Worm (Caenorhabditis elegans) whole organism, L2 larva: ENCODE data around the gene gnrr-4.

Source experiments
- C34F6.9 ChIP-seq: fragments of 150-350 bp; optimal IDR thresholded peaks from 2 replicates; lab custom pipeline; 2014; ENCODE audit warnings: missing biosample characterization, missing genetic modification characterization
- F13H6.1 ChIP-seq: sonication (generic microtip); optimal IDR thresholded peaks from 2 replicates; lab custom pipeline; 2016; ENCODE audit warnings: missing genetic modification characterization, missing compliant biosample characterization
- R02D3.7 ChIP-seq: fragments of 150-350 bp; optimal IDR thresholded peaks from 2 replicates; lab custom pipeline; 2014; ENCODE audit warnings: missing biosample characterization, missing genetic modification characterization
- Y55F3AM.14 ChIP-seq: fragments of 200-800 bp; sonication (Bioruptor generic); optimal IDR thresholded peaks from 2 replicates; lab custom pipeline; 2018; ENCODE audit warnings: mild to moderate bottlenecking, missing genetic modification characterization, missing compliant biosample characterization
- ZK546.5 ChIP-seq: sonication (generic microtip); optimal IDR thresholded peaks from 2 replicates; lab custom pipeline; 2017; ENCODE audit warnings: missing biosample characterization, missing genetic modification characterization
- ama-1 ChIP-seq: fragments of 150-350 bp; optimal IDR thresholded peaks from 2 replicates; lab custom pipeline; 2018; ENCODE audit warnings: inconsistent platforms
- crh-2 ChIP-seq: sonication (generic microtip); optimal IDR thresholded peaks from 2 replicates; lab custom pipeline; 2017; ENCODE audit warnings: missing biosample characterization, missing genetic modification characterization
- dmd-4 ChIP-seq: sonication (generic microtip); optimal IDR thresholded peaks from 2 replicates; lab custom pipeline; 2017; ENCODE audit warnings: missing biosample characterization, missing genetic modification characterization
- egl-27 ChIP-seq: sonication (generic microtip); optimal IDR thresholded peaks from 3 replicates; lab custom pipeline; 2017; ENCODE audit warnings: missing biosample characterization, missing genetic modification reagents, missing genetic modification characterization
- fos-1 ChIP-seq: fragments of 150-350 bp; optimal IDR thresholded peaks from 2 replicates; lab custom pipeline; 2014; ENCODE audit warnings: missing biosample characterization, missing genetic modification characterization
- gmeb-1 ChIP-seq: fragments of 150-350 bp; optimal IDR thresholded peaks from 2 replicates; lab custom pipeline; 2014; ENCODE audit warnings: missing biosample characterization, missing genetic modification characterization
- lin-11 ChIP-seq: fragments of 150-350 bp; sonication (generic microtip); optimal IDR thresholded peaks from 2 replicates; lab custom pipeline; 2014; ENCODE audit warnings: missing biosample characterization, missing genetic modification characterization, inconsistent platforms, mixed read lengths
- lin-13 ChIP-seq: fragments of 150-350 bp; optimal IDR thresholded peaks from 2 replicates; lab custom pipeline; 2014; ENCODE audit warnings: missing biosample characterization, missing genetic modification reagents, missing genetic modification characterization
- lin-39 ChIP-seq: fragments of 150-350 bp; optimal IDR thresholded peaks from 2 replicates; lab custom pipeline; 2014; ENCODE audit warnings: missing biosample characterization, missing genetic modification reagents, missing genetic modification characterization
- lsy-2 ChIP-seq, 2 experiments: fragments of 150-350 bp in 1 of 2; sonication (generic microtip) in 1 of 2; optimal IDR thresholded peaks; 2 replicates each; lab custom pipeline; 2014 to 2017; ENCODE audit warnings: missing biosample characterization in 2 of 2, missing genetic modification characterization in 2 of 2
- mab-5 ChIP-seq: fragments of 150-350 bp; optimal IDR thresholded peaks from 2 replicates; lab custom pipeline; 2014; ENCODE audit warnings: missing biosample characterization, missing genetic modification characterization
- mbf-1 ChIP-seq: sonication (generic microtip); optimal IDR thresholded peaks from 2 replicates; lab custom pipeline; 2017; ENCODE audit warnings: missing biosample characterization, missing genetic modification characterization
- mdl-1 ChIP-seq, 2 experiments: fragments of 150-350 bp in 1 of 2; sonication (generic microtip) in 1 of 2; optimal IDR thresholded peaks; 2 replicates each; lab custom pipeline; 2017; ENCODE audit warnings: missing biosample characterization in 2 of 2, missing genetic modification characterization in 2 of 2
- nhr-10 ChIP-seq: sonication (generic microtip); optimal IDR thresholded peaks from 2 replicates; lab custom pipeline; 2017; ENCODE audit warnings: missing biosample characterization, missing genetic modification characterization
- nhr-12 ChIP-seq: fragments of 150-350 bp; optimal IDR thresholded peaks from 2 replicates; lab custom pipeline; 2014; ENCODE audit warnings: missing biosample characterization, missing genetic modification characterization
- nhr-129 ChIP-seq: fragments of 150-350 bp; optimal IDR thresholded peaks from 2 replicates; lab custom pipeline; 2014; ENCODE audit warnings: missing biosample characterization, missing genetic modification characterization
- nhr-21 ChIP-seq: fragments of 150-350 bp; optimal IDR thresholded peaks from 2 replicates; lab custom pipeline; 2014; ENCODE audit warnings: missing biosample characterization, missing genetic modification characterization
- nhr-23 ChIP-seq: fragments of 150-350 bp; optimal IDR thresholded peaks from 2 replicates; lab custom pipeline; 2014; ENCODE audit warnings: missing biosample characterization, missing genetic modification reagents, missing genetic modification characterization
- nhr-237 ChIP-seq: fragments of 150-350 bp; optimal IDR thresholded peaks from 2 replicates; lab custom pipeline; 2014; ENCODE audit warnings: missing biosample characterization, missing genetic modification characterization
- nhr-25 ChIP-seq: fragments of 150-350 bp; sonication (generic microtip); optimal IDR thresholded peaks from 3 replicates; lab custom pipeline; 2014; ENCODE audit warnings: missing biosample characterization, missing genetic modification characterization
- nhr-6 ChIP-seq: fragments of 150-350 bp; optimal IDR thresholded peaks from 2 replicates; lab custom pipeline; 2014; ENCODE audit warnings: missing biosample characterization, missing genetic modification characterization
- nhr-77 ChIP-seq: fragments of 150-350 bp; optimal IDR thresholded peaks from 2 replicates; lab custom pipeline; 2014; ENCODE audit warnings: missing biosample characterization, missing genetic modification characterization
- peb-1 ChIP-seq: fragments of 150-350 bp; optimal IDR thresholded peaks from 2 replicates; lab custom pipeline; 2014; ENCODE audit warnings: missing biosample characterization, missing genetic modification characterization
- sem-4 ChIP-seq: fragments of 150-350 bp; optimal IDR thresholded peaks from 2 replicates; lab custom pipeline; 2014; ENCODE audit warnings: missing biosample characterization, missing genetic modification reagents, missing genetic modification characterization
- skn-1 ChIP-seq: sonication (generic microtip); optimal IDR thresholded peaks from 2 replicates; lab custom pipeline; 2017; ENCODE audit warnings: missing biosample characterization, missing genetic modification characterization
- sma-3 ChIP-seq: sonication (generic microtip); optimal IDR thresholded peaks from 2 replicates; lab custom pipeline; 2016; ENCODE audit warnings: missing genetic modification reagents, missing genetic modification characterization, missing compliant biosample characterization
- sma-9 ChIP-seq, 2 experiments: fragments of 150-350 bp in 1 of 2; sonication (generic microtip) in 1 of 2; optimal IDR thresholded peaks; 2 replicates each; lab custom pipeline; 2014 to 2016; ENCODE audit warnings: missing genetic modification characterization in 2 of 2, mild to moderate bottlenecking in 1 of 2, missing biosample characterization in 1 of 2, missing compliant biosample characterization in 1 of 2, missing genetic modification reagents in 1 of 2, moderate library complexity in 1 of 2
- snpc-4 ChIP-seq: fragments of 150-350 bp; optimal IDR thresholded peaks from 2 replicates; lab custom pipeline; 2014; ENCODE audit warnings: missing biosample characterization, missing genetic modification characterization
- unc-55 ChIP-seq: fragments of 150-350 bp; sonication (generic microtip); optimal IDR thresholded peaks from 3 replicates; lab custom pipeline; 2014; ENCODE audit warnings: missing biosample characterization, missing genetic modification reagents, missing genetic modification characterization
- unc-62 ChIP-seq: fragments of 150-350 bp; optimal IDR thresholded peaks from 2 replicates; lab custom pipeline; 2014; ENCODE audit warnings: missing biosample characterization, missing genetic modification reagents, missing genetic modification characterization
- zag-1 ChIP-seq: fragments of 150-350 bp; optimal IDR thresholded peaks from 2 replicates; lab custom pipeline; 2014; ENCODE audit warnings: missing biosample characterization, missing genetic modification characterization
- ztf-11 ChIP-seq: sonication (generic microtip); optimal IDR thresholded peaks from 2 replicates; lab custom pipeline; 2017; ENCODE audit warnings: missing biosample characterization, missing genetic modification characterization

The gnrr-4 gene

DNA sequence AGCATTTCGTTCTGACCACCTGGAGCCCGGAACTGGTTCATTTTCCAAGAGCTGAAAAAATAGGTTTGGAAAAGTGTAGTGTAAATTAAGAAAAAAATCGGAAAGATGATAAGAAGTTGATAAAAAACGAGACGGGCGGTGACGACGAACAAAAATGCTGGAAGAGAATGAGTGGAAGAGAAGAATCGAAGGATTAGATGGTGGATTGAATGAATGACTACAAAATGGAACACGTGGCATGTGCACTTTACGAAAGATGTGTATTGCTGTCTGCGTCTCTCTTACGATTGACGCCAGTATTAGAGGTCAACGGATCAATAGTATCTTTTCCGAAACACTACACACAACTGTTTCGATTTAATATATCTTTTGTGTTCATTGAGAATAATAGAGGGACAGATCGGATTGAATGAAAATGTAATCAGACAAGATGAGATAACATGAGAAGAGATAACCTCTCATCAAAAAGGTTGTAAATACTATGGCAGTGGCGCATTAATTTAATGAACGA lies 37.6 kb upstream of the gnrr-4 start, which contains the start of gene sft-4:
sft-4 (minus strand) TSS at position 51 of the 511 bp plus-strand sequence.
- TF ChIP-seq nhr-10 (tag; lab: Kevin White, UChicago): no peak
- TF ChIP-seq ztf-11 (tag; lab: Kevin White, UChicago): no peak
- TF ChIP-seq nhr-6 (tag; lab: Kevin White, UChicago): peak; percentile 33
- peak; percentile 83 for TF ChIP-seq nhr-21
- TF ChIP-seq zag-1 (tag; lab: Kevin White, UChicago): no peak
- peak; percentile 35 for TF ChIP-seq sma-3 (GFP tag; lab: Kevin White, UChicago)
- TF ChIP-seq mdl-1 (tag; optimal IDR thresholded peaks at IDR 0.05; lab: Kevin White, UChicago): peak; percentile 11 to 21
- TF ChIP-seq lsy-2 (tag; optimal IDR thresholded peaks at IDR 0.05; lab: Kevin White, UChicago): peak in 1 of 2 experiments; percentile 67
- peak; percentile 75 for TF ChIP-seq nhr-129 (tag; lab: Kevin White, UChicago)
- no peak for TF ChIP-seq nhr-77 (tag; lab: Kevin White, UChicago)
- no peak for TF ChIP-seq ama-1 (lab: Kevin White, UChicago)
- TF ChIP-seq mab-5 (tag; lab: Kevin White, UChicago): no peak
- TF ChIP-seq sma-9 (GFP tag; optimal IDR thresholded peaks at IDR 0.05; lab: Kevin White, UChicago): peak; percentile 86
- TF ChIP-seq sma-9 (tag; optimal IDR thresholded peaks at IDR 0.05; lab: Kevin White, UChicago): no peak
- TF ChIP-seq gmeb-1 (tag; lab: Kevin White, UChicago): peak; percentile 1
- peak; percentile 25 for TF ChIP-seq lin-13 (GFP tag; lab: Kevin White, UChicago)
- TF ChIP-seq fos-1 (tag; lab: Kevin White, UChicago): peak; percentile 40
- TF ChIP-seq F13H6.1: peak; percentile 59
- peak; percentile 58 for TF ChIP-seq C34F6.9 (tag; lab: Kevin White, UChicago)
- TF ChIP-seq nhr-25 (tag; lab: Kevin White, UChicago): peak; percentile 2
- peak; percentile 92 for TF ChIP-seq crh-2 (tag; lab: Kevin White, UChicago)

- TF ChIP-seq egl-27 (tag; lab: Kevin White, UChicago) (peak; percentile 26), sma-9 (GFP tag; optimal IDR thresholded peaks at IDR 0.05; lab: Kevin White, UChicago) (peak; percentile 68), sma-9 (tag; optimal IDR thresholded peaks at IDR 0.05; lab: Kevin White, UChicago) (no peak), ZK546.5 (tag; lab: Kevin White, UChicago) (no peak), nhr-129 (tag; lab: Kevin White, UChicago) (peak; percentile 81), F13H6.1 (peak; percentile 62), nhr-6 (tag; lab: Kevin White, UChicago) (peak; percentile 9), mab-5 (tag; lab: Kevin White, UChicago) (peak; percentile 28), lin-13 (GFP tag; lab: Kevin White, UChicago) (peak; percentile 61), mbf-1 (tag; lab: Kevin White, UChicago) (no peak), nhr-25 (tag; lab: Kevin White, UChicago) (peak; percentile 18), nhr-21 (peak; percentile 40), mdl-1 (tag; optimal IDR thresholded peaks at IDR 0.05; lab: Kevin White, UChicago) (peak in 1 of 2 experiments; percentile 24), nhr-23 (tag; lab: Kevin White, UChicago) (no peak), lsy-2 (tag; optimal IDR thresholded peaks at IDR 0.05; lab: Kevin White, UChicago) (peak; percentile 6 to 76), sma-3 (GFP tag; lab: Kevin White, UChicago) (peak; percentile 35), crh-2 (tag; lab: Kevin White, UChicago) (peak; percentile 50), nhr-12 (tag; lab: Kevin White, UChicago) (no peak), ztf-11 (tag; lab: Kevin White, UChicago) (no peak), fos-1 (tag; lab: Kevin White, UChicago) (peak; percentile 11), lin-11 (peak; percentile 25), sem-4 (peak; percentile 37), gmeb-1 (tag; lab: Kevin White, UChicago) (peak; percentile 25), snpc-4 (tag; lab: Kevin White, UChicago) (no peak), lin-39 (tag; lab: Kevin White, UChicago) (no peak), zag-1 (tag; lab: Kevin White, UChicago) (peak; percentile 2), unc-55 (peak; percentile 71), dmd-4 (tag; lab: Kevin White, UChicago) (no peak), skn-1 (tag; lab: Kevin White, UChicago) (no peak), nhr-237 (tag; lab: Kevin White, UChicago) (no peak), peb-1 (tag; lab: Kevin White, UChicago) (no peak), C34F6.9 (tag; lab: Kevin White, UChicago) (peak; percentile 51)
Observed at ce11 chrX:5775804-5776252, 32.7 kb upstream of the gnrr-4 start.

ce11 chrX:5773471-5773870 lies 30.4 kb upstream of the gnrr-4 start, which contains the start of gene sym-3:
Gene sym-3, plus strand, starts transcription at chrX:5773771.
- TF ChIP-seq egl-27 (tag; lab: Kevin White, UChicago): no peak
- no peak for TF ChIP-seq R02D3.7 (tag; lab: Kevin White, UChicago)
- TF ChIP-seq snpc-4 (tag; lab: Kevin White, UChicago): no peak
- TF ChIP-seq fos-1 (tag; lab: Kevin White, UChicago): no peak
- TF ChIP-seq peb-1 (tag; lab: Kevin White, UChicago): no peak
- no peak for TF ChIP-seq nhr-6 (tag; lab: Kevin White, UChicago)
- no peak for TF ChIP-seq ZK546.5 (tag; lab: Kevin White, UChicago)
- no peak for TF ChIP-seq sma-9 (GFP tag; optimal IDR thresholded peaks at IDR 0.05; lab: Kevin White, UChicago)
- no peak for TF ChIP-seq sma-9 (tag; optimal IDR thresholded peaks at IDR 0.05; lab: Kevin White, UChicago)
- TF ChIP-seq nhr-25 (tag; lab: Kevin White, UChicago): no peak
- TF ChIP-seq unc-62 (GFP tag; lab: Kevin White, UChicago): no peak
- no peak for TF ChIP-seq nhr-237 (tag; lab: Kevin White, UChicago)
- TF ChIP-seq lsy-2 (tag; optimal IDR thresholded peaks at IDR 0.05; lab: Kevin White, UChicago): no peak
- no peak for TF ChIP-seq mdl-1 (tag; optimal IDR thresholded peaks at IDR 0.05; lab: Kevin White, UChicago)
- no peak for TF ChIP-seq Y55F3AM.14 (GFP tag; lab: Kevin White, UChicago)
- TF ChIP-seq gmeb-1 (tag; lab: Kevin White, UChicago): no peak
- TF ChIP-seq dmd-4 (tag; lab: Kevin White, UChicago): no peak
- TF ChIP-seq mab-5 (tag; lab: Kevin White, UChicago): no peak
